Fruit fly (Drosophila melanogaster): Measurements from ENCODE around the gene nAChRbeta3.

Gene nAChRbeta3

dm6 chr2L:568030-568429 lies 23.1 kb downstream of the nAChRbeta3 start, which contains the start of the genes Nle and Sf3b1:
TSS of gene Nle (minus strand) at chr2L:568121.
TSS of gene Sf3b1 (plus strand) at chr2L:568340.
- TF ChIP-seq CG8301 (tag; optimal IDR thresholded peaks at IDR 0.05) (no peak), CG10348 (GFP tag; IDR thresholded peaks at IDR 0.05) (no peak), CG32121 (GFP tag; IDR thresholded peaks at IDR 0.05) (no peak), CG34367 (tag; optimal IDR thresholded peaks at IDR 0.05) (no peak), Pif1B (GFP tag; optimal IDR thresholded peaks at IDR 0.05) (no peak), rn (GFP tag; IDR thresholded peaks at IDR 0.05) (no peak), CG15710 (tag; optimal IDR thresholded peaks at IDR 0.05) (peak; percentile 34), D1 (tag; optimal IDR thresholded peaks at IDR 0.05) (no peak), fd96Ca (GFP tag; IDR thresholded peaks at IDR 0.05) (no peak), CG17806 (tag; optimal IDR thresholded peaks at IDR 0.05) (peak; percentile 7), gl (tag; optimal IDR thresholded peaks at IDR 0.05) (no peak), CG4496 (GFP tag; IDR thresholded peaks at IDR 0.05) (no peak), Snoo (tag; optimal IDR thresholded peaks at IDR 0.05) (no peak)

- TF ChIP-seq CG14655 (GFP tag; optimal IDR thresholded peaks at IDR 0.05) (no peak), gl (tag; optimal IDR thresholded peaks at IDR 0.05) (peak; percentile 8), CG10348 (GFP tag; IDR thresholded peaks at IDR 0.05) (no peak), CG17806 (tag; optimal IDR thresholded peaks at IDR 0.05) (peak; percentile 51), CG32121 (GFP tag; IDR thresholded peaks at IDR 0.05) (peak; percentile 65), CG15710 (tag; optimal IDR thresholded peaks at IDR 0.05) (peak; percentile 74), Ets98B (GFP tag; IDR thresholded peaks at IDR 0.05) (peak; percentile 54), fd96Ca (GFP tag; IDR thresholded peaks at IDR 0.05) (peak; percentile 72), D1 (tag; optimal IDR thresholded peaks at IDR 0.05) (no peak), CG8159 (tag; optimal IDR thresholded peaks at IDR 0.05) (peak; percentile 73), CG34367 (tag; optimal IDR thresholded peaks at IDR 0.05) (peak; percentile 39), rn (GFP tag; IDR thresholded peaks at IDR 0.05) (peak; percentile 37), CG9948 (tag; optimal IDR thresholded peaks at IDR 0.05) (peak; percentile 57), EcR (GFP tag; optimal IDR thresholded peaks at IDR 0.05) (no peak), CG8301 (tag; optimal IDR thresholded peaks at IDR 0.05) (no peak), CG4496 (GFP tag; IDR thresholded peaks at IDR 0.05) (peak; percentile 76; the same call in 2 of the 3 replicates), CG12605 (GFP tag; IDR thresholded peaks at IDR 0.05) (peak; percentile 66), Pif1A (GFP tag; optimal IDR thresholded peaks at IDR 0.05) (no peak), Snoo (tag; optimal IDR thresholded peaks at IDR 0.05) (peak; percentile 79)
These were observed 29.3 kb downstream of the nAChRbeta3 start, which contains the start of the genes Ipk2 and cold for dm6 chr2L:574226-574625. TSS of gene Ipk2 (minus strand) at chr2L:574264. TSS of gene cold (plus strand) at chr2L:574291.

dm6 chr2L:576559-577184 lies 31.7 kb downstream of the nAChRbeta3 start, which contains the start of gene Ptth:
TSS of gene Ptth (minus strand) at chr2L:576896.
- TF ChIP-seq fd96Ca (GFP tag; IDR thresholded peaks at IDR 0.05) (no peak), CG4496 (GFP tag; IDR thresholded peaks at IDR 0.05) (0 out of 3 replicates have a peak, but pooled peaks have one; percentile 16)

DNA sequence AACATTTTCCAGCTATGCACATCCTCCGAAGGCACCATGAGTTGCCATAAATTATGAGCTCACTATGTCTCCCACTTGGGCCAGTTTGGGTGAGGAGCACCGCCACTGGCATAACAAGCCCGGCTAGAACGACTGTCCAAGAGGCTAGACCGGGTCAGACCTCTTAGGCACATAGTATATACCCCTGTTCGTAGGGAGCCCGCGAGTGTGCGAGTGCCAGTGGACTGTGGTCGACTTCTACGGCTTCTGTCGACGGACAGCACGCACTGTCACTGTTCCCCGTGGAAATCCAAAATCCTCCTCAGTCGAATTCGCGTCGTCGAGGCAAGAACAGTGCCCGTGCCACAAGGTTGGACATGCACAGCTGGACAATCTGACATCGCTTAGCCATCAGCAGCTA lies 32.3 kb downstream of the nAChRbeta3 start, which contains the start of gene Pph13:
Gene Pph13 (plus strand): TSS at position 301 of the 400 bp plus-strand sequence.
- TF ChIP-seq CG32121 (GFP tag; IDR thresholded peaks at IDR 0.05), result no peak
- TF ChIP-seq gl (tag; optimal IDR thresholded peaks at IDR 0.05), result no peak
- TF ChIP-seq CG17806 (tag; optimal IDR thresholded peaks at IDR 0.05), result no peak
- no peak for TF ChIP-seq Pif1A (GFP tag; optimal IDR thresholded peaks at IDR 0.05)
- TF ChIP-seq CG14655 (GFP tag; optimal IDR thresholded peaks at IDR 0.05), result no peak
- no peak for TF ChIP-seq CG34367 (tag; optimal IDR thresholded peaks at IDR 0.05)
- no peak for TF ChIP-seq CG9948 (tag; optimal IDR thresholded peaks at IDR 0.05)
- TF ChIP-seq CG12605 (GFP tag; IDR thresholded peaks at IDR 0.05), result no peak
- TF ChIP-seq Ets98B (GFP tag; IDR thresholded peaks at IDR 0.05), result no peak
- no peak for TF ChIP-seq Snoo (tag; optimal IDR thresholded peaks at IDR 0.05)
- TF ChIP-seq D1 (tag; optimal IDR thresholded peaks at IDR 0.05), result no peak
- no peak for TF ChIP-seq CG8159 (tag; optimal IDR thresholded peaks at IDR 0.05)
- TF ChIP-seq CG15710 (tag; optimal IDR thresholded peaks at IDR 0.05), result no peak
- TF ChIP-seq CG4496 (GFP tag; IDR thresholded peaks at IDR 0.05), result no peak
- TF ChIP-seq CG8301 (tag; optimal IDR thresholded peaks at IDR 0.05), result no peak
- no peak for TF ChIP-seq Pif1B (GFP tag; optimal IDR thresholded peaks at IDR 0.05)
- TF ChIP-seq CG10348 (GFP tag; IDR thresholded peaks at IDR 0.05), result no peak

dm6 chr2L:585268-585667 lies 40.3 kb downstream of the nAChRbeta3 start:
- no peak for TF ChIP-seq CG10348 (GFP tag; IDR thresholded peaks at IDR 0.05)
- TF ChIP-seq Ets98B (GFP tag; IDR thresholded peaks at IDR 0.05), result no peak

dm6 chr2L:591511-591910 lies 46.6 kb downstream of the nAChRbeta3 start:
- TF ChIP-seq rn (GFP tag; IDR thresholded peaks at IDR 0.05) (no peak), CG17806 (tag; optimal IDR thresholded peaks at IDR 0.05) (no peak), CG9948 (tag; optimal IDR thresholded peaks at IDR 0.05) (no peak), CG10348 (GFP tag; IDR thresholded peaks at IDR 0.05) (no peak), CG8301 (tag; optimal IDR thresholded peaks at IDR 0.05) (no peak)

DNA sequence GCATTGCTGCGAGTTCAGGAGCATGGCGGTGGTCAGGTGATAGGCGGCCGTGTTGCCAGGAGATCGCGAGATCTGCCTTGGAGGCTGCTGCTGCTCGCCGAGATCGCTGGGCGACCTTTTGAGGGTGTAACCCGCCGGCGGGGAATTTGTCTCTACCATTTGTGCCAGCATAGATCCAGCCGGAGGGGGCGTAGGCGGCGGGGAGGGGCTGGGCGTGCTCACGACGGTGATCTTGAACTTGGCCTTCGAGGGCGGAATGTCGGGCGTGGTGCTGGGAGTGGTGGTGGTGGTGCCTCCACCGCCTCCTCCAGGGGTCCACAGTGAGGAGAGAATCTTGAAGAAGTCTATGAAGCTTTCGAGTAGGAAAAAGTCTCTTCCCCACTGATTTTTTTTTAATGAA lies 49.1 kb downstream of the nAChRbeta3 start:
- TF ChIP-seq Pif1B (GFP tag; optimal IDR thresholded peaks at IDR 0.05) (no peak), rn (GFP tag; IDR thresholded peaks at IDR 0.05) (0 out of 2 replicates have a peak, but pooled peaks have one; percentile 6)

All from whole organism, pupa.